Fruit fly (Drosophila melanogaster): ENCODE data around the gene CG17991.

The CG17991 gene

DNA sequence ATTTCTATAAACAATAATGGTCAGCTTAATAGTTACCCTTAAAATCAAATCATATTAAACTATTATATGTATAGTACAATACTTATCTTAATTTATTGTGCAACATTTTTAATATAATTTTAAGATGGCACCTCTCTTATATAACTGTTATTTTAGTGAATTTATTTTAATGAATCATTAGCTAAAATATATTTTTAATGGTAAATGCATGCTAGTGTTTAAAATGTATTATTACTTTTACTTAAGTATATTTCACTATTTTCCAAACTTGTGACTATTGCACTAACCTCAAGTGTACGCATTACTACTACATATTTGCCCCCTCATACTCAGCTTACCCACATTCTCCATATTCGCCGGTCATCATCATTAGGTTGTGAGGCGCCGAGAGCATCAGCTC, 5.2 kb downstream of the CG17991 start (continued):
- peak; percentile 27 for TF ChIP-seq CG18764 (GFP tag; optimal IDR thresholded peaks at IDR 0.05)
- TF ChIP-seq Pdp1 (GFP tag; optimal IDR thresholded peaks at IDR 0.05): peak in 1 of 2 experiments; percentile 32
- peak; percentile 86 for TF ChIP-seq vvl (GFP tag; IDR thresholded peaks at IDR 0.05)
- TF ChIP-seq CG12155 (GFP tag; optimal IDR thresholded peaks at IDR 0.05): peak; percentile 46
- peak; percentile 43; the same call in 1 of the 2 replicates for TF ChIP-seq Drgx (GFP tag; IDR thresholded peaks at IDR 0.05)
- peak; percentile 88 for TF ChIP-seq Sox102F (GFP tag; optimal IDR thresholded peaks at IDR 0.05)
- TF ChIP-seq PHDP (tag; optimal IDR thresholded peaks at IDR 0.05): peak; percentile 92
- peak; percentile 78 for TF ChIP-seq cwo (GFP tag; optimal IDR thresholded peaks at IDR 0.05)
- TF ChIP-seq caup (GFP tag; optimal IDR thresholded peaks at IDR 0.05; ENCODE audit: severe bottlenecking): peak; percentile 71
- peak; percentile 33 for TF ChIP-seq Dek (tag; optimal IDR thresholded peaks at IDR 0.05)
- no peak for TF ChIP-seq pzg (GFP tag; optimal IDR thresholded peaks at IDR 0.05)
- TF ChIP-seq CG2678 (tag; optimal IDR thresholded peaks at IDR 0.05): peak; percentile 90
- TF ChIP-seq slbo (GFP tag; IDR thresholded peaks at IDR 0.05): peak; percentile 67
- peak; percentile 60 for TF ChIP-seq CG1529 (GFP tag; optimal IDR thresholded peaks at IDR 0.05)
- peak; percentile 45; the same call in 1 of the 2 replicates for TF ChIP-seq CG7372 (GFP tag; IDR thresholded peaks at IDR 0.05)
- TF ChIP-seq CG17361 (GFP tag; IDR thresholded peaks at IDR 0.05): peak; percentile 94
- peak; percentile 71 for TF ChIP-seq CG15011 (GFP tag; optimal IDR thresholded peaks at IDR 0.05)
- no peak for TF ChIP-seq nau (GFP tag; optimal IDR thresholded peaks at IDR 0.05)
- peak; percentile 56 for TF ChIP-seq onecut (GFP tag; IDR thresholded peaks at IDR 0.05)
- TF ChIP-seq tgo (GFP tag; IDR thresholded peaks at IDR 0.05): peak; percentile 65; the same call in 2 of the 3 replicates
- TF ChIP-seq unpg (GFP tag; optimal IDR thresholded peaks at IDR 0.05): peak; percentile 88
- TF ChIP-seq CG12219 (GFP tag; optimal IDR thresholded peaks at IDR 0.05): peak; percentile 61
- TF ChIP-seq CG10267 (tag; optimal IDR thresholded peaks at IDR 0.05): peak; percentile 87
- TF ChIP-seq Oli (tag; optimal IDR thresholded peaks at IDR 0.05): peak; percentile 84
- peak; percentile 94 for TF ChIP-seq CG11504 (tag; optimal IDR thresholded peaks at IDR 0.05)
- TF ChIP-seq CG7556 (GFP tag; optimal IDR thresholded peaks at IDR 0.05): peak; percentile 86
- peak; percentile 52 for TF ChIP-seq CG13775 (GFP tag; optimal IDR thresholded peaks at IDR 0.05)
- no peak for TF ChIP-seq NFAT (GFP tag; IDR thresholded peaks at IDR 0.05)
- TF ChIP-seq CG2116 (GFP tag; optimal IDR thresholded peaks at IDR 0.05): peak; percentile 38
- peak; percentile 89; the same call in 2 of the 3 replicates for TF ChIP-seq CG11695 (GFP tag; IDR thresholded peaks at IDR 0.05)
- peak; percentile 52 for TF ChIP-seq CG12769 (tag; optimal IDR thresholded peaks at IDR 0.05)
- TF ChIP-seq nmo (GFP tag; optimal IDR thresholded peaks at IDR 0.05): peak; percentile 92
- TF ChIP-seq CG16815 (GFP tag; optimal IDR thresholded peaks at IDR 0.05): peak; percentile 62
- peak; percentile 93 for TF ChIP-seq CG17829 (tag; optimal IDR thresholded peaks at IDR 0.05)
- TF ChIP-seq CG8359 (GFP tag; optimal IDR thresholded peaks at IDR 0.05; ENCODE audit: borderline replicate concordance): peak; percentile 2
- peak; percentile 53 for TF ChIP-seq Six4 (GFP tag; optimal IDR thresholded peaks at IDR 0.05)
- peak; percentile 59 for TF ChIP-seq HHEX (GFP tag; optimal IDR thresholded peaks at IDR 0.05)
- TF ChIP-seq run (tag; optimal IDR thresholded peaks at IDR 0.05): peak; percentile 89
- no peak for TF ChIP-seq Hey (tag; optimal IDR thresholded peaks at IDR 0.05)
- no peak for TF ChIP-seq Awh (GFP tag; IDR thresholded peaks at IDR 0.05)
- TF ChIP-seq CG3281 (GFP tag; optimal IDR thresholded peaks at IDR 0.05): peak; percentile 84
- peak; percentile 77 for TF ChIP-seq CG30403 (GFP tag; optimal IDR thresholded peaks at IDR 0.05)
- no peak for TF ChIP-seq ab (GFP tag; optimal IDR thresholded peaks at IDR 0.05)
- peak; percentile 53 for TF ChIP-seq CG6813 (GFP tag; optimal IDR thresholded peaks at IDR 0.05)
- TF ChIP-seq CG10147 (GFP tag; optimal IDR thresholded peaks at IDR 0.05): peak; percentile 83
- TF ChIP-seq odd (GFP tag; optimal IDR thresholded peaks at IDR 0.05): peak; percentile 76
- peak; percentile 90 for TF ChIP-seq CG8388 (GFP tag; optimal IDR thresholded peaks at IDR 0.05)
- peak; percentile 75 for TF ChIP-seq CG1233 (GFP tag; optimal IDR thresholded peaks at IDR 0.05)
- TF ChIP-seq Hr39 (optimal IDR thresholded peaks at IDR 0.05): no peak
- peak; percentile 52 for TF ChIP-seq psq (GFP tag; optimal IDR thresholded peaks at IDR 0.05)
